Worm (Caenorhabditis elegans): ENCODE measurements around the gene F09A5.3.

F09A5.3 gene

ce11 chrX:13171206-13171605 is 29.8 kb downstream of the F09A5.3 start:
- no peak for TF ChIP-seq ref-1 (GFP tag; conservative IDR thresholded peaks at IDR 0.05)
- no peak for TF ChIP-seq cog-1 (tag; optimal IDR thresholded peaks at IDR 0.05)
- TF ChIP-seq tab-1 (GFP tag; IDR thresholded peaks at IDR 0.05): no peak
- no peak for TF ChIP-seq flt-1 (GFP tag; IDR thresholded peaks at IDR 0.05)
- no peak for TF ChIP-seq ztf-29 (GFP tag; IDR thresholded peaks at IDR 0.05)
- TF ChIP-seq med-1 (GFP tag; optimal IDR thresholded peaks at IDR 0.05; ENCODE audit: insufficient read depth): no peak
- no peak for TF ChIP-seq klf-2 (GFP tag; conservative IDR thresholded peaks at IDR 0.05)
- TF ChIP-seq ztf-23 (GFP tag; IDR thresholded peaks at IDR 0.05): no peak
- TF ChIP-seq T22C8.4 (GFP tag; IDR thresholded peaks at IDR 0.05): no peak

ce11 chrX:13174437-13174836 is 33.0 kb downstream of the F09A5.3 start:
- no peak for TF ChIP-seq ztf-23 (GFP tag; IDR thresholded peaks at IDR 0.05)
- no peak for TF ChIP-seq med-1 (GFP tag; optimal IDR thresholded peaks at IDR 0.05; ENCODE audit: insufficient read depth)
- TF ChIP-seq cog-1 (tag; optimal IDR thresholded peaks at IDR 0.05): no peak
- TF ChIP-seq tab-1 (GFP tag; IDR thresholded peaks at IDR 0.05): no peak
- TF ChIP-seq klf-2 (GFP tag; conservative IDR thresholded peaks at IDR 0.05): no peak
- TF ChIP-seq T22C8.4 (GFP tag; IDR thresholded peaks at IDR 0.05): no peak
- TF ChIP-seq flt-1 (GFP tag; IDR thresholded peaks at IDR 0.05): no peak
- TF ChIP-seq ref-1 (GFP tag; conservative IDR thresholded peaks at IDR 0.05): no peak
- no peak for TF ChIP-seq ztf-29 (GFP tag; IDR thresholded peaks at IDR 0.05)

ce11 chrX:13178347-13178746 is 36.9 kb downstream of the F09A5.3 start, which contains the start of gene nlp-3:
nlp-3 (minus strand) TSS chrX:13178447.
- TF ChIP-seq ztf-23 (GFP tag; IDR thresholded peaks at IDR 0.05) (no peak), cog-1 (tag; optimal IDR thresholded peaks at IDR 0.05) (no peak), tab-1 (GFP tag; IDR thresholded peaks at IDR 0.05) (no peak), T22C8.4 (GFP tag; IDR thresholded peaks at IDR 0.05) (no peak), klf-2 (GFP tag; conservative IDR thresholded peaks at IDR 0.05) (no peak), flt-1 (GFP tag; IDR thresholded peaks at IDR 0.05) (no peak), ztf-29 (GFP tag; IDR thresholded peaks at IDR 0.05) (no peak), ref-1 (GFP tag; conservative IDR thresholded peaks at IDR 0.05) (no peak), med-1 (GFP tag; optimal IDR thresholded peaks at IDR 0.05; ENCODE audit: insufficient read depth) (no peak)

- TF ChIP-seq ztf-23 (GFP tag; IDR thresholded peaks at IDR 0.05) (no peak), ref-1 (GFP tag; conservative IDR thresholded peaks at IDR 0.05) (no peak), flt-1 (GFP tag; IDR thresholded peaks at IDR 0.05) (no peak), cog-1 (tag; optimal IDR thresholded peaks at IDR 0.05) (no peak), med-1 (GFP tag; optimal IDR thresholded peaks at IDR 0.05; ENCODE audit: insufficient read depth) (no peak)
These were observed 40.6 kb downstream of the F09A5.3 start for ce11 chrX:13182012-13182411.

ce11 chrX:13189861-13190260 is 48.5 kb downstream of the F09A5.3 start, which contains the start of gene cwp-5:
cwp-5 (minus strand) TSS chrX:13189961.
- no peak for TF ChIP-seq ref-1 (GFP tag; conservative IDR thresholded peaks at IDR 0.05)
- no peak for TF ChIP-seq klf-2 (GFP tag; conservative IDR thresholded peaks at IDR 0.05)
- TF ChIP-seq cog-1 (tag; optimal IDR thresholded peaks at IDR 0.05): no peak

- TF ChIP-seq flt-1 (GFP tag; IDR thresholded peaks at IDR 0.05): no peak
- TF ChIP-seq cog-1 (tag; optimal IDR thresholded peaks at IDR 0.05): no peak
- no peak for TF ChIP-seq tab-1 (GFP tag; IDR thresholded peaks at IDR 0.05)
- TF ChIP-seq klf-2 (GFP tag; conservative IDR thresholded peaks at IDR 0.05): no peak
- no peak for TF ChIP-seq T22C8.4 (GFP tag; IDR thresholded peaks at IDR 0.05)
- TF ChIP-seq med-1 (GFP tag; optimal IDR thresholded peaks at IDR 0.05; ENCODE audit: insufficient read depth): no peak
- TF ChIP-seq ztf-23 (GFP tag; IDR thresholded peaks at IDR 0.05): no peak
- TF ChIP-seq ztf-29 (GFP tag; IDR thresholded peaks at IDR 0.05): no peak
- TF ChIP-seq ref-1 (GFP tag; conservative IDR thresholded peaks at IDR 0.05): no peak
These were observed 49.5 kb downstream of the F09A5.3 start, which contains the start of gene gpa-6 for ce11 chrX:13190912-13191311. gpa-6 (plus strand) TSS chrX:13191212.

ce11 chrX:13198134-13198533 is 56.7 kb downstream of the F09A5.3 start:
- no peak for TF ChIP-seq med-1 (GFP tag; optimal IDR thresholded peaks at IDR 0.05; ENCODE audit: insufficient read depth)
- no peak for TF ChIP-seq flt-1 (GFP tag; IDR thresholded peaks at IDR 0.05)
- no peak for TF ChIP-seq ref-1 (GFP tag; conservative IDR thresholded peaks at IDR 0.05)
- no peak for TF ChIP-seq T22C8.4 (GFP tag; IDR thresholded peaks at IDR 0.05)

ce11 chrX:13200312-13200711 is 58.9 kb downstream of the F09A5.3 start:
- TF ChIP-seq ztf-23 (GFP tag; IDR thresholded peaks at IDR 0.05) (no peak), flt-1 (GFP tag; IDR thresholded peaks at IDR 0.05) (no peak), ref-1 (GFP tag; conservative IDR thresholded peaks at IDR 0.05) (no peak), T22C8.4 (GFP tag; IDR thresholded peaks at IDR 0.05) (no peak), klf-2 (GFP tag; conservative IDR thresholded peaks at IDR 0.05) (no peak), tab-1 (GFP tag; IDR thresholded peaks at IDR 0.05) (no peak), med-1 (GFP tag; optimal IDR thresholded peaks at IDR 0.05; ENCODE audit: insufficient read depth) (no peak), ztf-29 (GFP tag; IDR thresholded peaks at IDR 0.05) (no peak), cog-1 (tag; optimal IDR thresholded peaks at IDR 0.05) (no peak)

ce11 chrX:13201401-13201800 is 60.0 kb downstream of the F09A5.3 start, which contains the start of gene unc-9:
unc-9 (plus strand) TSS chrX:13201770.
- TF ChIP-seq tab-1 (GFP tag; IDR thresholded peaks at IDR 0.05) (no peak), med-1 (GFP tag; optimal IDR thresholded peaks at IDR 0.05; ENCODE audit: insufficient read depth) (no peak), flt-1 (GFP tag; IDR thresholded peaks at IDR 0.05) (no peak), klf-2 (GFP tag; conservative IDR thresholded peaks at IDR 0.05) (no peak), T22C8.4 (GFP tag; IDR thresholded peaks at IDR 0.05) (no peak), cog-1 (tag; optimal IDR thresholded peaks at IDR 0.05) (no peak), ref-1 (GFP tag; conservative IDR thresholded peaks at IDR 0.05) (no peak), ztf-29 (GFP tag; IDR thresholded peaks at IDR 0.05) (no peak), ztf-23 (GFP tag; IDR thresholded peaks at IDR 0.05) (no peak)

ce11 chrX:13202312-13202711 is 60.9 kb downstream of the F09A5.3 start:
- TF ChIP-seq klf-2 (GFP tag; conservative IDR thresholded peaks at IDR 0.05) (no peak), ztf-23 (GFP tag; IDR thresholded peaks at IDR 0.05) (no peak), tab-1 (GFP tag; IDR thresholded peaks at IDR 0.05) (no peak), T22C8.4 (GFP tag; IDR thresholded peaks at IDR 0.05) (no peak), flt-1 (GFP tag; IDR thresholded peaks at IDR 0.05) (no peak), med-1 (GFP tag; optimal IDR thresholded peaks at IDR 0.05; ENCODE audit: insufficient read depth) (no peak), ztf-29 (GFP tag; IDR thresholded peaks at IDR 0.05) (no peak), ref-1 (GFP tag; conservative IDR thresholded peaks at IDR 0.05) (no peak), cog-1 (tag; optimal IDR thresholded peaks at IDR 0.05) (no peak)

Measured in whole organism, midembryonic.